Worm (Caenorhabditis elegans) whole organism, mixed stage, embryonic: ENCODE measurements around the gene comt-5.

Source experiments
- ces-1 ChIP-seq: fragments of 150-350 bp; optimal IDR thresholded peaks from 2 replicates; lab custom pipeline; 2014; ENCODE audit warnings: missing biosample characterization, missing genetic modification reagents, missing genetic modification characterization
- elt-1 ChIP-seq: sonication (generic microtip); optimal IDR thresholded peaks from 2 replicates; lab custom pipeline; 2017; ENCODE audit warnings: missing genetic modification characterization, mild to moderate bottlenecking, missing compliant biosample characterization, antibody characterized with exemption, moderate library complexity, borderline replicate concordance; ENCODE audit not compliant: insufficient read depth
- elt-3 ChIP-seq: fragments of 150-350 bp; optimal IDR thresholded peaks from 2 replicates; lab custom pipeline; 2014; ENCODE audit warnings: missing biosample characterization, missing genetic modification characterization
- flh-1 ChIP-seq: fragments of 200-800 bp; sonication (Bioruptor generic); optimal IDR thresholded peaks from 2 replicates; lab custom pipeline; 2018; ENCODE audit warnings: mild to moderate bottlenecking, missing genetic modification characterization, moderate library complexity, missing compliant biosample characterization
- ham-2 ChIP-seq: fragments of 200-800 bp; sonication (Bioruptor generic); optimal IDR thresholded peaks from 2 replicates; lab custom pipeline; 2018; ENCODE audit warnings: mild to moderate bottlenecking, missing genetic modification characterization, missing compliant biosample characterization
- lsy-2 ChIP-seq: fragments of 150-350 bp; optimal IDR thresholded peaks from 2 replicates; lab custom pipeline; 2014; ENCODE audit warnings: missing biosample characterization, missing genetic modification characterization
- mep-1 ChIP-seq: fragments of 150-350 bp; optimal IDR thresholded peaks from 2 replicates; lab custom pipeline; 2017; ENCODE audit warnings: missing biosample characterization, missing genetic modification reagents, missing genetic modification characterization, inconsistent platforms
- nhr-2 ChIP-seq: fragments of 150-350 bp; optimal IDR thresholded peaks from 2 replicates; lab custom pipeline; 2014; ENCODE audit warnings: missing biosample characterization, missing genetic modification characterization
- nhr-237 ChIP-seq: fragments of 150-350 bp; optimal IDR thresholded peaks from 2 replicates; lab custom pipeline; 2014; ENCODE audit warnings: missing biosample characterization, missing genetic modification characterization
- nhr-28 ChIP-seq: fragments of 150-350 bp; optimal IDR thresholded peaks from 2 replicates; lab custom pipeline; 2014; ENCODE audit warnings: missing biosample characterization, missing genetic modification characterization
- snpc-4 ChIP-seq: fragments of 150-350 bp; optimal IDR thresholded peaks from 2 replicates; lab custom pipeline; 2014; ENCODE audit warnings: missing biosample characterization, missing genetic modification characterization
- unc-39 ChIP-seq: fragments of 150-350 bp; optimal IDR thresholded peaks from 2 replicates; lab custom pipeline; 2014; ENCODE audit warnings: missing biosample characterization, missing genetic modification characterization
- unc-62 ChIP-seq: fragments of 150-350 bp; optimal IDR thresholded peaks from 2 replicates; lab custom pipeline; 2014; ENCODE audit warnings: missing biosample characterization, missing genetic modification reagents, missing genetic modification characterization

DNA sequence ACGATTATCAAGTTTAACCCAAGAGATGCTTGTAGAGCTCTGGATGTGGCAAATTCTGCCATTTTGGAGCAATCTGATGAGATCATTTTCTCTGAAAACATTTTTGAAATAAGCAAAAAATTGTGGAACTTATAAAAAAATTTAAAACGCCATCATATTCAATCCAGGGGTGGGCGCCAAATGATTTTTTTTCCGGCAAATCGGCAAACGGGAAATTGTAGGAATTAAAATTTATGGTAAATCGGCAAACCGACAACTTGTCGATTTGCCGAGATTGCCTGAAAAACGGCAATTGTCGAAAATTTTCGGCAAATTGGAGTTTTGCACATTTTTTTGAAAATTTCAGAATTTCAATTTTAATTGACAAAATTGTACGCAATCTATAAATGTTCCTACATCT, 17.9 kb downstream of the comt-5 start, which contains the start of gene srab-23:
- TF ChIP-seq ces-1 (GFP tag; lab: Kevin White, UChicago) (no peak), elt-1 (no peak), unc-39 (tag; lab: Kevin White, UChicago) (no peak), nhr-2 (tag; lab: Kevin White, UChicago) (no peak), unc-62 (no peak), lsy-2 (tag; lab: Kevin White, UChicago) (no peak), ham-2 (GFP tag; lab: Kevin White, UChicago) (no peak), mep-1 (tag; lab: Kevin White, UChicago) (no peak), snpc-4 (tag; lab: Kevin White, UChicago) (no peak), nhr-237 (tag; lab: Kevin White, UChicago) (no peak), flh-1 (no peak), elt-3 (tag; lab: Kevin White, UChicago) (no peak), nhr-28 (tag; lab: Kevin White, UChicago) (no peak)
